Fruit fly (Drosophila melanogaster) whole organism, embryonic: ENCODE data around the gene CG7483.

Experiments used
- B-H2 ChIP-seq: fragments of 200-800 bp; sonication (Bioruptor generic); optimal IDR thresholded peaks from 2 replicates; lab custom pipeline; 2018; ENCODE audit warnings: missing biosample characterization, mild to moderate bottlenecking, missing genetic modification characterization
- BEAF-32 ChIP-seq: fragments of 200-800 bp; sonication (Bioruptor generic); optimal IDR thresholded peaks from 3 replicates; lab custom pipeline; 2017; ENCODE audit warnings: missing biosample characterization, missing genetic modification characterization, mild to moderate bottlenecking, moderate library complexity, missing genetic modification reagents
- CG10267 ChIP-seq: fragments of 200-800 bp; sonication (Bioruptor generic); optimal IDR thresholded peaks from 2 replicates; lab custom pipeline; 2018; ENCODE audit warnings: missing biosample characterization, mild to moderate bottlenecking, missing genetic modification characterization, moderate library complexity
- CG10366 ChIP-seq: fragments of 200-800 bp; sonication (Bioruptor generic); IDR thresholded peaks from 2 replicates; pipeline ENCODE4 v1.3.6; 2022; ENCODE audit warnings: missing biosample characterization, missing genetic modification characterization
- CG11696 ChIP-seq: fragments of 200-800 bp; sonication (Bioruptor generic); IDR thresholded peaks from 2 replicates; pipeline ENCODE4 v1.3.6; 2022; ENCODE audit warnings: missing biosample characterization, missing genetic modification characterization
- CG11723 ChIP-seq: fragments of 200-800 bp; sonication (Bioruptor generic); optimal IDR thresholded peaks from 2 replicates; lab custom pipeline; 2017; ENCODE audit warnings: missing biosample characterization, mild to moderate bottlenecking, missing genetic modification characterization
- CG15514 ChIP-seq: fragments of 200-800 bp; sonication (Bioruptor generic); optimal IDR thresholded peaks from 3 replicates; lab custom pipeline; 2017; ENCODE audit warnings: missing biosample characterization, missing genetic modification characterization, mild to moderate bottlenecking, moderate library complexity, missing genetic modification reagents
- CG17359 ChIP-seq: fragments of 200-800 bp; sonication (Bioruptor generic); optimal IDR thresholded peaks from 3 replicates; lab custom pipeline; 2018; ENCODE audit warnings: missing biosample characterization, mild to moderate bottlenecking, missing genetic modification characterization, moderate library complexity
- CG17361 ChIP-seq: fragments of 200-800 bp; sonication (Bioruptor generic); IDR thresholded peaks from 3 replicates; pipeline ENCODE4 v1.3.6; 2022; ENCODE audit warnings: missing biosample characterization, missing genetic modification characterization
- CG17385 ChIP-seq: fragments of 200-800 bp; sonication (Bioruptor generic); optimal IDR thresholded peaks from 3 replicates; lab custom pipeline; 2018; ENCODE audit warnings: missing biosample characterization, mild to moderate bottlenecking, missing genetic modification characterization
- CG17829 ChIP-seq: fragments of 200-800 bp; optimal IDR thresholded peaks from 2 replicates; lab custom pipeline; 2019; ENCODE audit warnings: missing biosample characterization, mild to moderate bottlenecking, missing genetic modification characterization, moderate library complexity
- CG18476 ChIP-seq: fragments of 200-800 bp; sonication (Bioruptor generic); optimal IDR thresholded peaks from 2 replicates; lab custom pipeline; 2016; ENCODE audit warnings: missing biosample characterization, mild to moderate bottlenecking, missing genetic modification characterization
- CG2116 ChIP-seq: fragments of 200-800 bp; sonication (Bioruptor generic); optimal IDR thresholded peaks from 3 replicates; lab custom pipeline; 2018; ENCODE audit warnings: missing biosample characterization, mild to moderate bottlenecking, missing genetic modification characterization
- CG30020 ChIP-seq: fragments of 200-800 bp; optimal IDR thresholded peaks from 2 replicates; lab custom pipeline; 2019; ENCODE audit warnings: missing biosample characterization, mild to moderate bottlenecking, missing genetic modification characterization, moderate library complexity
- CG5180 ChIP-seq: fragments of 200-800 bp; sonication (Bioruptor generic); optimal IDR thresholded peaks from 3 replicates; lab custom pipeline; 2017; ENCODE audit warnings: missing biosample characterization, missing genetic modification characterization, mild to moderate bottlenecking, moderate library complexity, missing genetic modification reagents
- CG7372 ChIP-seq: fragments of 200-800 bp; sonication (Bioruptor generic); IDR thresholded peaks from 2 replicates; pipeline ENCODE4 v1.3.6; 2022; ENCODE audit warnings: missing biosample characterization, missing genetic modification characterization
- CG7963 ChIP-seq: fragments of 200-800 bp; sonication (Bioruptor generic); IDR thresholded peaks from 3 replicates; pipeline ENCODE4 v1.3.6; 2022; ENCODE audit warnings: missing biosample characterization, missing genetic modification characterization; ENCODE audit not compliant: partially characterized antibody
- Dll ChIP-seq: fragments of 200-800 bp; sonication (Bioruptor generic); IDR thresholded peaks from 4 replicates; pipeline ENCODE4 v1.3.6; 2022; ENCODE audit warnings: missing biosample characterization, missing genetic modification characterization; ENCODE audit not compliant: partially characterized antibody
- Doc3 ChIP-seq: fragments of 200-800 bp; sonication (Bioruptor generic); IDR thresholded peaks from 3 replicates; pipeline ENCODE4 v1.3.6; 2022; ENCODE audit warnings: missing biosample characterization, missing genetic modification characterization; ENCODE audit not compliant: partially characterized antibody
- Dp ChIP-seq: fragments of 200-800 bp; sonication (Bioruptor generic); optimal IDR thresholded peaks from 2 replicates; lab custom pipeline; 2018; ENCODE audit warnings: missing biosample characterization, mild to moderate bottlenecking, missing genetic modification characterization, moderate library complexity
- Dref ChIP-seq: fragments of 200-800 bp; sonication (Bioruptor generic); IDR thresholded peaks from 2 replicates; pipeline ENCODE4 v1.3.6; 2022; ENCODE audit warnings: missing biosample characterization, missing genetic modification characterization
- E2f2 ChIP-seq: fragments of 200-800 bp; sonication (Bioruptor generic); IDR thresholded peaks from 2 replicates; pipeline ENCODE4 v1.3.6; 2022; ENCODE audit warnings: missing biosample characterization, missing genetic modification characterization
- Ets97D ChIP-seq: fragments of 200-800 bp; sonication (Bioruptor generic); optimal IDR thresholded peaks from 3 replicates; lab custom pipeline; 2016; ENCODE audit warnings: missing biosample characterization, missing genetic modification characterization
- H15 ChIP-seq: fragments of 200-800 bp; sonication (Bioruptor generic); IDR thresholded peaks from 3 replicates; pipeline ENCODE4 v1.3.6; 2022; ENCODE audit warnings: missing biosample characterization, missing genetic modification characterization
- Meics ChIP-seq: fragments of 200-800 bp; sonication (Bioruptor generic); optimal IDR thresholded peaks from 2 replicates; lab custom pipeline; 2017; ENCODE audit warnings: missing biosample characterization, mild to moderate bottlenecking, missing genetic modification characterization
- NK7.1 ChIP-seq: fragments of 200-800 bp; sonication (Bioruptor generic); optimal IDR thresholded peaks from 3 replicates; lab custom pipeline; 2016; ENCODE audit warnings: missing biosample characterization, missing genetic modification characterization
- Nf-YC ChIP-seq: fragments of 200-800 bp; optimal IDR thresholded peaks from 3 replicates; lab custom pipeline; 2019; ENCODE audit warnings: missing biosample characterization, mild to moderate bottlenecking, missing genetic modification characterization, moderate library complexity
- Sox102F ChIP-seq: fragments of 200-800 bp; sonication (Bioruptor generic); optimal IDR thresholded peaks from 2 replicates; lab custom pipeline; 2018; ENCODE audit warnings: missing biosample characterization, mild to moderate bottlenecking, missing genetic modification characterization, moderate library complexity
- Vsx1 ChIP-seq: fragments of 200-800 bp; sonication (Bioruptor generic); optimal IDR thresholded peaks from 2 replicates; lab custom pipeline; 2017; ENCODE audit warnings: missing biosample characterization, mild to moderate bottlenecking, missing genetic modification characterization, missing genetic modification reagents
- ab ChIP-seq: fragments of 200-800 bp; sonication (Bioruptor generic); optimal IDR thresholded peaks from 2 replicates; lab custom pipeline; 2016; ENCODE audit warnings: missing biosample characterization, missing genetic modification characterization
- ato ChIP-seq: fragments of 200-800 bp; sonication (Bioruptor generic); IDR thresholded peaks from 2 replicates; pipeline ENCODE4 v1.3.6; 2022; ENCODE audit warnings: missing biosample characterization, missing genetic modification characterization; ENCODE audit not compliant: partially characterized antibody
- bcd ChIP-seq: fragments of 200-800 bp; sonication (Bioruptor generic); optimal IDR thresholded peaks from 2 replicates; lab custom pipeline; 2017; ENCODE audit warnings: missing biosample characterization, mild to moderate bottlenecking, missing genetic modification characterization
- cas ChIP-seq: fragments of 200-800 bp; sonication (Bioruptor generic); IDR thresholded peaks from 2 replicates; pipeline ENCODE4 v1.3.6; 2022; ENCODE audit warnings: missing biosample characterization, missing genetic modification characterization
- dpn ChIP-seq, 2 experiments: fragments of 200-800 bp; sonication (Bioruptor generic); optimal IDR thresholded peaks; 3 replicates each; lab custom pipeline; 2016; ENCODE audit warnings: missing biosample characterization in 2 of 2, missing genetic modification characterization in 2 of 2
- ems ChIP-seq: fragments of 200-800 bp; sonication (Bioruptor generic); optimal IDR thresholded peaks from 3 replicates; lab custom pipeline; 2016; ENCODE audit warnings: missing biosample characterization, missing genetic modification characterization
- exex ChIP-seq: fragments of 200-800 bp; sonication (Bioruptor generic); optimal IDR thresholded peaks from 4 replicates; lab custom pipeline; 2018; ENCODE audit warnings: missing biosample characterization, mild to moderate bottlenecking, missing genetic modification characterization, moderate library complexity
- gem ChIP-seq: fragments of 200-800 bp; sonication (Bioruptor generic); optimal IDR thresholded peaks from 2 replicates; lab custom pipeline; 2019; ENCODE audit warnings: missing biosample characterization, mild to moderate bottlenecking, missing genetic modification characterization, moderate library complexity
- jing ChIP-seq: fragments of 200-800 bp; sonication (Bioruptor generic); optimal IDR thresholded peaks from 2 replicates; lab custom pipeline; 2018; ENCODE audit warnings: missing biosample characterization, mild to moderate bottlenecking, missing genetic modification characterization
- ken ChIP-seq: fragments of 200-800 bp; sonication (Bioruptor generic); IDR thresholded peaks from 3 replicates; pipeline ENCODE4 v1.3.6; 2022; ENCODE audit warnings: missing biosample characterization, missing genetic modification characterization
- nerfin-1 ChIP-seq: fragments of 200-800 bp; sonication (Bioruptor generic); optimal IDR thresholded peaks from 3 replicates; lab custom pipeline; 2019; ENCODE audit warnings: missing biosample characterization, mild to moderate bottlenecking, missing genetic modification characterization, moderate library complexity
- nmo ChIP-seq: fragments of 200-800 bp; sonication (Bioruptor generic); optimal IDR thresholded peaks from 2 replicates; lab custom pipeline; 2018; ENCODE audit warnings: missing biosample characterization, mild to moderate bottlenecking, missing genetic modification characterization, moderate library complexity
- nom ChIP-seq: fragments of 200-800 bp; sonication (Bioruptor generic); optimal IDR thresholded peaks from 2 replicates; lab custom pipeline; 2017; ENCODE audit warnings: missing biosample characterization, missing genetic modification characterization, mild to moderate bottlenecking, moderate library complexity, missing genetic modification reagents
- p53 ChIP-seq: fragments of 200-800 bp; sonication (Bioruptor generic); optimal IDR thresholded peaks from 2 replicates; lab custom pipeline; 2016; ENCODE audit warnings: missing biosample characterization, missing genetic modification characterization
- pnt ChIP-seq: fragments of 200-800 bp; sonication (Bioruptor generic); optimal IDR thresholded peaks from 3 replicates; lab custom pipeline; 2016; ENCODE audit warnings: missing biosample characterization, missing genetic modification characterization
- psq ChIP-seq: fragments of 200-800 bp; sonication (Bioruptor generic); optimal IDR thresholded peaks from 2 replicates; lab custom pipeline; 2017; ENCODE audit warnings: missing biosample characterization, missing genetic modification characterization
- sim ChIP-seq: fragments of 200-800 bp; sonication (Bioruptor generic); IDR thresholded peaks from 2 replicates; pipeline ENCODE4 v1.3.6; 2022; ENCODE audit warnings: missing biosample characterization, missing genetic modification characterization
- sna ChIP-seq: fragments of 200-800 bp; sonication (Bioruptor generic); IDR thresholded peaks from 2 replicates; pipeline ENCODE4 v1.3.6; 2022; ENCODE audit warnings: missing biosample characterization, missing genetic modification characterization; ENCODE audit not compliant: partially characterized antibody
- stwl ChIP-seq: fragments of 200-800 bp; sonication (Bioruptor generic); optimal IDR thresholded peaks from 3 replicates; lab custom pipeline; 2018; ENCODE audit warnings: missing biosample characterization, mild to moderate bottlenecking, missing genetic modification characterization, moderate library complexity
- toy ChIP-seq: fragments of 200-800 bp; sonication (Bioruptor generic); IDR thresholded peaks from 2 replicates; pipeline ENCODE4 v1.3.6; 2022; ENCODE audit warnings: missing biosample characterization, missing genetic modification characterization
- zfh1 ChIP-seq: fragments of 200-800 bp; sonication (Bioruptor generic); IDR thresholded peaks from 3 replicates; pipeline ENCODE4 v1.3.6; 2022; ENCODE audit warnings: missing biosample characterization, missing genetic modification characterization

The CG7483 gene

DNA sequence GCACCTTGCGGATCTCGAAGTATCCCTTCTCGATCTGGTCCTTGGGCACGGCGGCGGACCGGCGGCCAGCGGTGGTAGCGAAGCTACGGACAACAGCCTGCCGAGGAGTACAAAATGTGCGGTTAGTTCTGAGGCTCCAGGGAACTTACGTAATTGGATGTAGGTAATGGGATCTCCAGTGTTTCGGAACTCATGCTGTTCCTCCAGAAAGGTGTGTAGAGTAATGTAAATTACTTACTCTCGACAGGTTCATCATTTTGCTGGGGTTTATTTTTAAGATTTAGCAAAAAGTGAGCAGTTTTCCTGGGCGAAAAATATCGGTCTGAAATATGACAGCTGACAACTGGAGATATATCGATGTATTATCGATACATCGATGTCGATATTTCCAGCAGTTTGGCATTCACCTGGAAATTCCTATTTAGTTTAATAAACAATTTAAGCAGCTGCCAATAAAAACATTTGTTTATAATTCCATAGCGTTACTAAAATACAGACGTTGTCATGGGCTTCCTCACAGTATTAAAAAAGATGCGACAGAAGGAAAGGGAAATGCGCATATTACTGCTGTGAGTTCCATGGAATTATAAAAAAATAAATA, 27.8 kb downstream of the CG7483 start, which contains the start of the genes COX7A and Arl2 (continued):
- TF ChIP-seq Sox102F (no peak), Dll (peak; percentile 94), nom (GFP tag; lab: Kevin White, UChicago) (peak; percentile 23), CG17829 (peak; percentile 22), psq (GFP tag; lab: Kevin White, UChicago) (no peak), CG11723 (GFP tag; lab: Kevin White, UChicago) (no peak), CG18476 (GFP tag; lab: Kevin White, UChicago) (no peak), BEAF-32 (GFP tag; lab: Kevin White, UChicago) (peak; percentile 93), jing (no peak), Doc3 (GFP tag; lab: Robert Waterston, UW) (peak; percentile 87), ato (GFP tag; lab: Robert Waterston, UW) (peak; percentile 96), cas (GFP tag; lab: Robert Waterston, UW) (no peak), ken (GFP tag; lab: Robert Waterston, UW) (no peak), H15 (GFP tag; lab: Robert Waterston, UW) (no peak), Meics (peak; percentile 9), CG17385 (peak; percentile 37), CG17359 (no peak), p53 (no peak), B-H2 (GFP tag; lab: Kevin White, UChicago) (no peak), CG7963 (GFP tag; lab: Robert Waterston, UW) (peak; percentile 90), gem (tag; lab: Kevin White, UChicago) (no peak), NK7.1 (GFP tag; lab: Kevin White, UChicago) (no peak), CG11696 (GFP tag; lab: Robert Waterston, UW) (no peak), E2f2 (peak; percentile 56), CG17361 (GFP tag; lab: Robert Waterston, UW) (no peak), zfh1 (GFP tag; lab: Robert Waterston, UW) (no peak), CG30020 (peak; percentile 42), dpn (GFP tag; optimal IDR thresholded peaks at IDR 0.05; lab: Kevin White, UChicago) (no peak), toy (GFP tag; lab: Robert Waterston, UW) (no peak), ab (GFP tag; lab: Kevin White, UChicago) (no peak), Ets97D (GFP tag; lab: Kevin White, UChicago) (peak; percentile 60), Nf-YC (peak; percentile 34), CG5180 (GFP tag; lab: Kevin White, UChicago) (no peak), sim (no peak), stwl (peak; percentile 61), Dp (peak; percentile 45), bcd (GFP tag; lab: Kevin White, UChicago) (no peak), Vsx1 (GFP tag; lab: Kevin White, UChicago) (no peak), pnt (no peak), CG10267 (peak; percentile 22), CG15514 (GFP tag; lab: Kevin White, UChicago) (peak; percentile 47), Dref (GFP tag; lab: Robert Waterston, UW) (peak; percentile 95), CG10366 (GFP tag; lab: Robert Waterston, UW) (no peak), CG2116 (GFP tag; lab: Kevin White, UChicago) (peak; percentile 65), sna (GFP tag; lab: Robert Waterston, UW) (peak; percentile 94), exex (no peak), nerfin-1 (tag; lab: Kevin White, UChicago) (peak; percentile 14), CG7372 (no peak), ems (GFP tag; lab: Kevin White, UChicago) (no peak), nmo (GFP tag; lab: Kevin White, UChicago) (peak; percentile 27)
